Fruit fly (Drosophila melanogaster) whole organism, embryonic: ENCODE data around the gene mRpS31.

Experiments used
- Ada2b ChIP-seq: fragments of 200-800 bp; sonication (Bioruptor generic); IDR thresholded peaks from 2 replicates; pipeline ENCODE4 v1.3.6; 2022; ENCODE audit warnings: missing biosample characterization, missing genetic modification characterization
- Antp ChIP-seq: fragments of 200-800 bp; sonication (Bioruptor generic); optimal IDR thresholded peaks from 3 replicates; lab custom pipeline; 2016; ENCODE audit warnings: missing biosample characterization, missing genetic modification characterization
- C15 ChIP-seq: fragments of 200-800 bp; sonication (Bioruptor generic); IDR thresholded peaks from 3 replicates; pipeline ENCODE4 v1.3.6; 2022; ENCODE audit warnings: missing biosample characterization, missing genetic modification characterization
- CG10209 ChIP-seq: fragments of 200-800 bp; sonication (Bioruptor generic); optimal IDR thresholded peaks from 3 replicates; lab custom pipeline; 2017; ENCODE audit warnings: missing biosample characterization, mild to moderate bottlenecking, missing genetic modification characterization, missing genetic modification reagents
- CG11456 ChIP-seq: fragments of 200-800 bp; sonication (Bioruptor generic); IDR thresholded peaks from 3 replicates; pipeline ENCODE4 v1.3.6; 2022; ENCODE audit warnings: missing biosample characterization, missing genetic modification characterization
- CG12391 ChIP-seq: fragments of 200-800 bp; sonication (Bioruptor generic); optimal IDR thresholded peaks from 3 replicates; lab custom pipeline; 2018; ENCODE audit warnings: missing biosample characterization, mild to moderate bottlenecking, missing genetic modification characterization, moderate library complexity
- CG12744 ChIP-seq: fragments of 200-800 bp; sonication (Bioruptor generic); optimal IDR thresholded peaks from 2 replicates; lab custom pipeline; 2016; ENCODE audit warnings: missing biosample characterization, missing genetic modification characterization
- CG14965 ChIP-seq: fragments of 200-800 bp; sonication (Bioruptor generic); optimal IDR thresholded peaks from 2 replicates; lab custom pipeline; 2016; ENCODE audit warnings: missing biosample characterization, missing genetic modification characterization, borderline replicate concordance
- CG15269 ChIP-seq: fragments of 200-800 bp; sonication (Bioruptor generic); optimal IDR thresholded peaks from 2 replicates; lab custom pipeline; 2018; ENCODE audit warnings: missing biosample characterization, mild to moderate bottlenecking, missing genetic modification characterization, moderate library complexity
- CG15514 ChIP-seq: fragments of 200-800 bp; sonication (Bioruptor generic); optimal IDR thresholded peaks from 3 replicates; lab custom pipeline; 2017; ENCODE audit warnings: missing biosample characterization, missing genetic modification characterization, mild to moderate bottlenecking, moderate library complexity, missing genetic modification reagents
- CG15601 ChIP-seq: fragments of 200-800 bp; sonication (Bioruptor generic); optimal IDR thresholded peaks from 3 replicates; lab custom pipeline; 2019; ENCODE audit warnings: missing biosample characterization, mild to moderate bottlenecking, missing genetic modification characterization, moderate library complexity
- CG17186 ChIP-seq: fragments of 200-800 bp; sonication (Bioruptor generic); optimal IDR thresholded peaks from 3 replicates; lab custom pipeline; 2017; ENCODE audit warnings: missing biosample characterization, missing genetic modification reagents, missing genetic modification characterization
- CG18599 ChIP-seq: fragments of 200-800 bp; sonication (Bioruptor generic); optimal IDR thresholded peaks from 3 replicates; lab custom pipeline; 2017; ENCODE audit warnings: missing biosample characterization, missing genetic modification characterization, mild to moderate bottlenecking, moderate library complexity, missing genetic modification reagents
- CG2120 ChIP-seq: fragments of 200-800 bp; sonication (Bioruptor generic); optimal IDR thresholded peaks from 3 replicates; lab custom pipeline; 2016; ENCODE audit warnings: missing biosample characterization, missing genetic modification characterization
- CG2889 ChIP-seq: fragments of 200-800 bp; sonication (Bioruptor generic); IDR thresholded peaks from 3 replicates; pipeline ENCODE4 v1.3.6; 2022; ENCODE audit warnings: missing biosample characterization, missing genetic modification characterization
- CG6272 ChIP-seq: fragments of 200-800 bp; sonication (Bioruptor generic); IDR thresholded peaks from 2 replicates; pipeline ENCODE4 v1.3.6; 2022; ENCODE audit warnings: missing biosample characterization, missing genetic modification characterization
- CG7786 ChIP-seq: fragments of 200-800 bp; sonication (Bioruptor generic); optimal IDR thresholded peaks from 2 replicates; lab custom pipeline; 2016; ENCODE audit warnings: missing biosample characterization, missing genetic modification characterization
- CG7963 ChIP-seq: fragments of 200-800 bp; sonication (Bioruptor generic); IDR thresholded peaks from 3 replicates; pipeline ENCODE4 v1.3.6; 2022; ENCODE audit warnings: missing biosample characterization, missing genetic modification characterization; ENCODE audit not compliant: partially characterized antibody
- CG8089 ChIP-seq: fragments of 200-800 bp; sonication (Bioruptor generic); optimal IDR thresholded peaks from 3 replicates; lab custom pipeline; 2016; ENCODE audit warnings: missing biosample characterization, missing genetic modification characterization
- CG9437 ChIP-seq: fragments of 200-800 bp; sonication (Bioruptor generic); optimal IDR thresholded peaks from 2 replicates; lab custom pipeline; 2018; ENCODE audit warnings: missing biosample characterization, mild to moderate bottlenecking, missing genetic modification characterization
- CkIIα-i1 ChIP-seq: fragments of 200-800 bp; sonication (Bioruptor generic); IDR thresholded peaks from 2 replicates; pipeline ENCODE4 v1.3.6; 2022; ENCODE audit warnings: missing biosample characterization, missing genetic modification characterization
- D19A ChIP-seq: fragments of 200-800 bp; optimal IDR thresholded peaks from 3 replicates; lab custom pipeline; 2019; ENCODE audit warnings: missing biosample characterization, mild to moderate bottlenecking, missing genetic modification characterization, moderate library complexity
- E2f1 ChIP-seq: fragments of 200-800 bp; sonication (Bioruptor generic); IDR thresholded peaks from 2 replicates; pipeline ENCODE4 v1.3.6; 2022; ENCODE audit warnings: missing biosample characterization, missing genetic modification characterization
- Hand ChIP-seq: fragments of 200-800 bp; sonication (Bioruptor generic); optimal IDR thresholded peaks from 2 replicates; lab custom pipeline; 2017; ENCODE audit warnings: mild to moderate bottlenecking, missing biosample characterization, missing genetic modification reagents, missing genetic modification characterization
- Lpt ChIP-seq: fragments of >200 bp; optimal IDR thresholded peaks from 2 replicates; lab custom pipeline; 2018; ENCODE audit warnings: missing biosample characterization, missing genetic modification characterization
- Mad ChIP-seq: fragments of 200-800 bp; sonication (Bioruptor generic); optimal IDR thresholded peaks from 2 replicates; lab custom pipeline; 2016; ENCODE audit warnings: missing biosample characterization, missing genetic modification characterization
- Oaz ChIP-seq: fragments of 200-800 bp; sonication (Bioruptor generic); IDR thresholded peaks from 2 replicates; pipeline ENCODE4 v1.3.6; 2022; ENCODE audit warnings: missing biosample characterization, missing genetic modification characterization
- PHDP ChIP-seq: fragments of 200-800 bp; sonication (Bioruptor generic); optimal IDR thresholded peaks from 3 replicates; lab custom pipeline; 2018; ENCODE audit warnings: missing biosample characterization, mild to moderate bottlenecking, missing genetic modification characterization, moderate library complexity
- Pdp1 ChIP-seq, 2 experiments: fragments of 200-800 bp; sonication (Bioruptor generic); optimal IDR thresholded peaks; 3 replicates each; lab custom pipeline; 2016; ENCODE audit warnings: missing biosample characterization in 2 of 2, missing genetic modification characterization in 2 of 2, mild to moderate bottlenecking in 1 of 2, moderate library complexity in 1 of 2
- Rx ChIP-seq: fragments of 200-800 bp; sonication (Bioruptor generic); IDR thresholded peaks from 2 replicates; pipeline ENCODE4 v1.3.6; 2022; ENCODE audit warnings: missing biosample characterization, missing genetic modification characterization
- Ssrp ChIP-seq: fragments of 200-800 bp; sonication (Bioruptor generic); optimal IDR thresholded peaks from 2 replicates; lab custom pipeline; 2018; ENCODE audit warnings: missing biosample characterization, mild to moderate bottlenecking, missing genetic modification characterization, moderate library complexity
- Trl ChIP-seq, 3 experiments: fragments of >200 bp in 2 of 3; fragments of 200-800 bp in 1 of 3; sonication (Bioruptor generic) in 1 of 3; optimal IDR thresholded peaks; 2 replicates in 1 of 3; 3 replicates in 2 of 3; lab custom pipeline; 2016 to 2017; ENCODE audit warnings: missing biosample characterization in 1 of 3, missing genetic modification characterization in 1 of 3
- cato ChIP-seq: fragments of 200-800 bp; sonication (Bioruptor generic); optimal IDR thresholded peaks from 2 replicates; lab custom pipeline; 2016; ENCODE audit warnings: missing biosample characterization, missing genetic modification characterization, borderline replicate concordance
- caup ChIP-seq: fragments of 200-800 bp; sonication (Bioruptor generic); optimal IDR thresholded peaks from 3 replicates; lab custom pipeline; 2017; ENCODE audit warnings: missing biosample characterization, mild to moderate bottlenecking, missing genetic modification characterization, moderate library complexity; ENCODE audit not compliant: severe bottlenecking
- corto ChIP-seq: fragments of 200-800 bp; sonication (Bioruptor generic); optimal IDR thresholded peaks from 2 replicates; lab custom pipeline; 2016; ENCODE audit warnings: missing biosample characterization, mild to moderate bottlenecking, missing genetic modification characterization, moderate library complexity
- ems ChIP-seq: fragments of 200-800 bp; sonication (Bioruptor generic); optimal IDR thresholded peaks from 3 replicates; lab custom pipeline; 2016; ENCODE audit warnings: missing biosample characterization, missing genetic modification characterization
- fd102C ChIP-seq: fragments of 200-800 bp; sonication (Bioruptor generic); optimal IDR thresholded peaks from 2 replicates; lab custom pipeline; 2018; ENCODE audit warnings: missing biosample characterization, mild to moderate bottlenecking, missing genetic modification characterization, moderate library complexity
- gem ChIP-seq: fragments of 200-800 bp; sonication (Bioruptor generic); optimal IDR thresholded peaks from 2 replicates; lab custom pipeline; 2019; ENCODE audit warnings: missing biosample characterization, mild to moderate bottlenecking, missing genetic modification characterization, moderate library complexity
- kah ChIP-seq: fragments of 200-800 bp; sonication (Bioruptor generic); optimal IDR thresholded peaks from 2 replicates; lab custom pipeline; 2018; ENCODE audit warnings: missing biosample characterization, mild to moderate bottlenecking, missing genetic modification characterization
- mam ChIP-seq: fragments of 200-800 bp; sonication (Bioruptor generic); optimal IDR thresholded peaks from 3 replicates; lab custom pipeline; 2016; ENCODE audit warnings: missing biosample characterization, missing genetic modification characterization
- nerfin-1 ChIP-seq: fragments of 200-800 bp; sonication (Bioruptor generic); optimal IDR thresholded peaks from 3 replicates; lab custom pipeline; 2019; ENCODE audit warnings: missing biosample characterization, mild to moderate bottlenecking, missing genetic modification characterization, moderate library complexity
- otp ChIP-seq: fragments of 200-800 bp; sonication (Bioruptor generic); IDR thresholded peaks from 3 replicates; pipeline ENCODE4, ENCODE4 v1.3.6; 2022; ENCODE audit warnings: missing biosample characterization, missing genetic modification characterization
- pfk ChIP-seq: fragments of 200-800 bp; sonication (Bioruptor generic); optimal IDR thresholded peaks from 2 replicates; lab custom pipeline; 2018; ENCODE audit warnings: missing biosample characterization, mild to moderate bottlenecking, missing genetic modification characterization, moderate library complexity
- tgo ChIP-seq: fragments of 200-800 bp; sonication (Bioruptor generic); IDR thresholded peaks from 3 replicates; pipeline ENCODE4 v1.3.6; 2022; ENCODE audit warnings: missing biosample characterization, missing genetic modification characterization
- tll ChIP-seq, 2 experiments: fragments of 200-800 bp in 1 of 2; fragments of >200 bp in 1 of 2; sonication (Bioruptor generic) in 1 of 2; optimal IDR thresholded peaks; 2 replicates each; lab custom pipeline; 2017 to 2019; ENCODE audit warnings: missing biosample characterization in 2 of 2, missing genetic modification characterization in 2 of 2, mild to moderate bottlenecking in 1 of 2, moderate library complexity in 1 of 2
- vvl ChIP-seq: fragments of 200-800 bp; sonication (Bioruptor generic); IDR thresholded peaks from 2 replicates; pipeline ENCODE4 v1.3.6; 2022; ENCODE audit warnings: missing biosample characterization, missing genetic modification characterization
- zfh2 ChIP-seq: fragments of 200-800 bp; sonication (Bioruptor generic); optimal IDR thresholded peaks from 2 replicates; lab custom pipeline; 2016; ENCODE audit warnings: missing biosample characterization, missing genetic modification characterization

The mRpS31 gene

DNA sequence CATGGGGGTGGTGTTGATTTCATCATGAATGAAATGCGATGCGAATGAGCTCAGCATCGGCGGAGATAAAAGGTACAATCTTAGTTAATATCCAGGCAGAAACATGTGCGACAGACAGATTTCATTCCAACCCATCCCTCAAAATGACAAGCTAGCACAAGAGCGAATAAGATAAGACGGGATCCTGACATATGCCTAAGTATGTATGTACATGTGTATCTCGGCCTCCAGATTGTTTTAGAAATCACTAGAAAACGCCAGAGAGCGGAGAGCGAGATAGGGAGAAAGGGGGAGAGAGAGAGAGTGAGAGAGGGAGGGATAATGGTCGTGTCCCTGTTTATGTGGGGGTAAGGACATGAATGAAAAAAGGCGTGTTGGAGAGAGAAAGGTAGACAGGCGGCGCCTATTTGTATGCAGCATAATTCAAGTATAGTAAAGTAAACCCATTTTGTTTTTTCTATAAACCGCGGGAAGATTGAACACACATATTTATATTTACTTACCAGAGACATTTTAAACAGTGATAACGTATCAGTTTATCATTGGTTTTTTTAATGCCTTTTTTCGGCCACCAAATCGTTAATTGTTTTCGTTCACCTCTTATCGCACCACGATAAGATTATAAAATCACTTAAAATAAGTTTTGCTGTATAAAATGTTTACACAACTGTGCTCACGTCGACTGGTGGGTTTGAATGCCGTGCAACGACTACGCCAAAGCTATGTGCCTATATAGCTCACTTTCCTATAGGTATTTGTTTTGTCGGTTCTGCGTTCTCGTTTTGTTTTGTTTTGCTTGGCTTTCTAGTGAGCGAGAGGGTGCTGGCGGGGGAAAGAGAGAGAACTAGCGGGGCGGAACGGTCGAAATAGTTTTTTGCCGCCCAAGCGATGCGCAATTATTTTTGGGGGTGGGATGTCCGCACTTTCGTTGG, 45.2 kb downstream of the mRpS31 start (continued):
- TF ChIP-seq CG9437 (no peak), Antp (GFP tag; lab: Kevin White, UChicago) (no peak), kah (GFP tag; lab: Kevin White, UChicago) (no peak), Lpt (GFP tag; lab: Kevin White, UChicago) (no peak), Ada2b (GFP tag; lab: Robert Waterston, UW) (0 out of 2 replicates have a peak, but pooled peaks have one; percentile 7), CG11456 (GFP tag; lab: Robert Waterston, UW) (0 out of 3 replicates have a peak, but pooled peaks have one; percentile 40), zfh2 (GFP tag; lab: Kevin White, UChicago) (no peak), ems (GFP tag; lab: Kevin White, UChicago) (no peak), CG2120 (GFP tag; lab: Kevin White, UChicago) (no peak), CG8089 (GFP tag; lab: Kevin White, UChicago) (no peak), CG10209 (GFP tag; lab: Kevin White, UChicago) (peak; percentile 5), CG15269 (tag; lab: Kevin White, UChicago) (peak; percentile 9), Ssrp (no peak), fd102C (GFP tag; lab: Kevin White, UChicago) (no peak), C15 (no peak), CG12391 (peak; percentile 22), D19A (tag; lab: Kevin White, UChicago) (peak; percentile 24), nerfin-1 (tag; lab: Kevin White, UChicago) (peak; percentile 94), PHDP (tag; lab: Kevin White, UChicago) (peak; percentile 32), Hand (GFP tag; lab: Kevin White, UChicago) (peak; percentile 51), Oaz (no peak), cato (GFP tag; lab: Kevin White, UChicago) (no peak), gem (tag; lab: Kevin White, UChicago) (peak; percentile 31), otp (GFP tag; lab: Robert Waterston, UW) (0 out of 3 replicates have a peak, but pooled peaks have one; percentile 17), CG15601 (peak; percentile 57), CG7963 (no peak), CG17186 (GFP tag; lab: Kevin White, UChicago) (no peak), tgo (GFP tag; lab: Robert Waterston, UW) (no peak), CG18599 (GFP tag; lab: Kevin White, UChicago) (peak; percentile 53), CG2889 (no peak), mam (GFP tag; lab: Kevin White, UChicago) (peak; percentile 6), CG14965 (no peak), CG15514 (no peak), pfk (GFP tag; lab: Kevin White, UChicago) (peak; percentile 82), corto (GFP tag; lab: Kevin White, UChicago) (no peak), Mad (GFP tag; lab: Kevin White, UChicago) (peak; percentile 9), CG6272 (no peak), CG12744 (GFP tag; lab: Kevin White, UChicago) (no peak), Trl (optimal IDR thresholded peaks at IDR 0.05; lab: Kevin White, UChicago) (peak; percentile 84 to 90), Trl (GFP tag; optimal IDR thresholded peaks at IDR 0.05; lab: Kevin White, UChicago) (no peak), CG7786 (GFP tag; lab: Kevin White, UChicago) (no peak), Rx (GFP tag; lab: Robert Waterston, UW) (no peak), E2f1 (GFP tag; lab: Robert Waterston, UW) (peak; percentile 6; the same call in 1 of the 2 replicates), CkIIα-i1 (GFP tag; lab: Robert Waterston, UW) (no peak), vvl (GFP tag; lab: Robert Waterston, UW) (peak; percentile 26; the same call in 1 of the 2 replicates), Pdp1 (GFP tag; optimal IDR thresholded peaks at IDR 0.05; lab: Kevin White, UChicago) (peak in 1 of 2 experiments; percentile 59), tll (GFP tag; optimal IDR thresholded peaks at IDR 0.05; lab: Kevin White, UChicago) (no peak), caup (peak; percentile 44)
